Fruit fly (Drosophila melanogaster) whole organism, adult: Measurements from ENCODE around the gene Smox.

Experiments used
- CG11617 ChIP-seq: fragments of 200-800 bp; sonication (Bioruptor generic); optimal IDR thresholded peaks from 2 replicates; lab custom pipeline; 2017; ENCODE audit warnings: mild to moderate bottlenecking, missing biosample characterization, missing genetic modification reagents, missing genetic modification characterization
- CG12768 ChIP-seq: fragments of 200-800 bp; sonication (Bioruptor generic); optimal IDR thresholded peaks from 2 replicates; lab custom pipeline; 2017; ENCODE audit warnings: missing biosample characterization, missing genetic modification characterization, mild to moderate bottlenecking, moderate library complexity, missing genetic modification reagents
- CG14711 ChIP-seq: fragments of 200-800 bp; sonication (Bioruptor generic); optimal IDR thresholded peaks from 2 replicates; lab custom pipeline; 2018; ENCODE audit warnings: missing biosample characterization, mild to moderate bottlenecking, missing genetic modification characterization, moderate library complexity
- CG1620 ChIP-seq: fragments of 200-800 bp; sonication (Bioruptor generic); optimal IDR thresholded peaks from 2 replicates; lab custom pipeline; 2016; ENCODE audit warnings: missing biosample characterization, missing genetic modification characterization
- CG33017 ChIP-seq: fragments of 200-800 bp; sonication (Bioruptor generic); optimal IDR thresholded peaks from 2 replicates; lab custom pipeline; 2018; ENCODE audit warnings: missing biosample characterization, mild to moderate bottlenecking, missing genetic modification characterization, moderate library complexity
- CG5204 ChIP-seq: fragments of 200-800 bp; sonication (Bioruptor generic); optimal IDR thresholded peaks from 2 replicates; lab custom pipeline; 2016; ENCODE audit warnings: missing biosample characterization, missing genetic modification characterization
- CG7045 ChIP-seq: fragments of 200-800 bp; sonication (Bioruptor generic); optimal IDR thresholded peaks from 2 replicates; lab custom pipeline; 2017; ENCODE audit warnings: missing biosample characterization, mild to moderate bottlenecking, missing genetic modification characterization
- CG7101 ChIP-seq: fragments of 200-800 bp; sonication (Bioruptor generic); optimal IDR thresholded peaks from 2 replicates; lab custom pipeline; 2018; ENCODE audit warnings: missing biosample characterization, mild to moderate bottlenecking, missing genetic modification characterization, moderate library complexity
- Clk ChIP-seq: fragments of 200-800 bp; sonication (Bioruptor generic); optimal IDR thresholded peaks from 2 replicates; lab custom pipeline; 2017; ENCODE audit warnings: missing biosample characterization, missing genetic modification characterization
- Crg-1 ChIP-seq: fragments of 200-800 bp; sonication (Bioruptor generic); optimal IDR thresholded peaks from 2 replicates; lab custom pipeline; 2016; ENCODE audit warnings: missing biosample characterization, missing genetic modification characterization
- Hr96 ChIP-seq: fragments of 200-800 bp; sonication (Bioruptor generic); optimal IDR thresholded peaks from 2 replicates; lab custom pipeline; 2016; ENCODE audit warnings: missing biosample characterization, missing genetic modification characterization
- Mnt ChIP-seq: fragments of 200-800 bp; sonication (Bioruptor generic); optimal IDR thresholded peaks from 2 replicates; lab custom pipeline; 2016; ENCODE audit warnings: missing biosample characterization, mild to moderate bottlenecking, missing genetic modification characterization
- bab1 ChIP-seq: fragments of 200-800 bp; sonication (Bioruptor generic); optimal IDR thresholded peaks from 3 replicates; lab custom pipeline; 2019; ENCODE audit warnings: missing biosample characterization, mild to moderate bottlenecking, missing genetic modification characterization, moderate library complexity
- cic ChIP-seq: fragments of 200-800 bp; sonication (Bioruptor generic); optimal IDR thresholded peaks from 2 replicates; lab custom pipeline; 2017; ENCODE audit warnings: missing biosample characterization, mild to moderate bottlenecking, missing genetic modification characterization, moderate library complexity
- cnc ChIP-seq, 2 experiments: fragments of >200 bp; optimal IDR thresholded peaks; 2 replicates each; lab custom pipeline; 2017
- kay ChIP-seq: fragments of 200-800 bp; sonication (Bioruptor generic); peaks from one replicate; lab custom pipeline; 2016; ENCODE audit warnings: missing biosample characterization, missing genetic modification characterization, borderline replicate concordance
- ovo ChIP-seq: fragments of 200-800 bp; sonication (Bioruptor generic); optimal IDR thresholded peaks from 2 replicates; lab custom pipeline; 2016; ENCODE audit warnings: missing biosample characterization, missing genetic modification characterization
- pad ChIP-seq: fragments of 200-800 bp; sonication (Bioruptor generic); optimal IDR thresholded peaks from 3 replicates; lab custom pipeline; 2017; ENCODE audit warnings: missing biosample characterization, missing genetic modification characterization, mild to moderate bottlenecking, moderate library complexity, missing genetic modification reagents
- tj ChIP-seq: fragments of 200-800 bp; sonication (Bioruptor generic); optimal IDR thresholded peaks from 3 replicates; lab custom pipeline; 2017; ENCODE audit warnings: missing biosample characterization, mild to moderate bottlenecking, missing genetic modification characterization, moderate library complexity
- toe ChIP-seq: fragments of 200-800 bp; sonication (Bioruptor generic); optimal IDR thresholded peaks from 2 replicates; lab custom pipeline; 2016; ENCODE audit warnings: missing biosample characterization, missing genetic modification characterization

The Smox gene

DNA sequence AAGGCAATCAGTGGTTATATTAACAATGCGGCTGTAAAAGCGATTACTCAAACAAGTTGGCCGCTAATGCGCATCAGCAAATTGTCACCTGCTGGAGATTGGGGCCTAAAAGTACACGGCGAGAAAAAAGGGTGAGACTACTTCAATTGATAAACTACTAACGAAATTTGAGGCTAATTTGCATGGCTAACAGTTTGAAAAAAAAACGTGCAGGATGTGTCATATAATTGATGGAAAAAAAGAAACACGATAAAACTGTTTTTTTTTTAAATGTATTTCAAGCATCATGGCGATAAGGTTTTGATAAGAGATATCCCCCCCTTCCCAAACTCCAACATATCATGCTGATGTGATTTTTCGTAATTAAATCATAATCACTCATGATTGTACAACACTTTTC, 29.4 kb downstream of the Smox start:
- no peak for TF ChIP-seq CG14711 (tag; lab: Kevin White, UChicago)
- no peak for TF ChIP-seq pad (GFP tag; lab: Kevin White, UChicago)
- no peak for TF ChIP-seq cic
- TF ChIP-seq CG12768 (GFP tag; lab: Kevin White, UChicago), result no peak
- TF ChIP-seq cnc (optimal IDR thresholded peaks at IDR 0.05; lab: Kevin White, UChicago), result no peak
- peak; percentile 34 for TF ChIP-seq CG5204 (GFP tag; lab: Kevin White, UChicago)
- TF ChIP-seq Crg-1 (GFP tag; lab: Kevin White, UChicago), result no peak
- TF ChIP-seq Mnt (GFP tag; lab: Kevin White, UChicago), result peak; percentile 16
- TF ChIP-seq kay, result no peak
- no peak for TF ChIP-seq Hr96 (GFP tag; lab: Kevin White, UChicago)
- TF ChIP-seq CG1620 (GFP tag; lab: Kevin White, UChicago), result no peak
- no peak for TF ChIP-seq bab1 (GFP tag; lab: Kevin White, UChicago)
- TF ChIP-seq tj (GFP tag; lab: Kevin White, UChicago), result peak; percentile 53
- TF ChIP-seq CG33017 (tag; lab: Kevin White, UChicago), result no peak
- TF ChIP-seq CG7101 (tag; lab: Kevin White, UChicago), result peak; percentile 45
- no peak for TF ChIP-seq Clk (GFP tag; lab: Kevin White, UChicago)
- TF ChIP-seq ovo (GFP tag; lab: Kevin White, UChicago), result no peak
- TF ChIP-seq CG11617 (GFP tag; lab: Kevin White, UChicago), result peak; percentile 64
- TF ChIP-seq CG7045 (GFP tag; lab: Kevin White, UChicago), result peak; percentile 15
- TF ChIP-seq toe (GFP tag; lab: Kevin White, UChicago), result no peak

dm6 chrX:8110984-8111383, 31.1 kb downstream of the Smox start:
- TF ChIP-seq bab1 (GFP tag; lab: Kevin White, UChicago) (no peak), pad (GFP tag; lab: Kevin White, UChicago) (no peak), CG5204 (GFP tag; lab: Kevin White, UChicago) (no peak), cic (no peak), CG12768 (GFP tag; lab: Kevin White, UChicago) (no peak), ovo (GFP tag; lab: Kevin White, UChicago) (peak; percentile 10), kay (no peak), tj (GFP tag; lab: Kevin White, UChicago) (peak; percentile 68)

- TF ChIP-seq ovo (GFP tag; lab: Kevin White, UChicago), result no peak
- no peak for TF ChIP-seq Mnt (GFP tag; lab: Kevin White, UChicago)
- no peak for TF ChIP-seq toe (GFP tag; lab: Kevin White, UChicago)
- TF ChIP-seq Hr96 (GFP tag; lab: Kevin White, UChicago), result no peak
- no peak for TF ChIP-seq CG7101 (tag; lab: Kevin White, UChicago)
- no peak for TF ChIP-seq CG7045 (GFP tag; lab: Kevin White, UChicago)
- TF ChIP-seq CG33017 (tag; lab: Kevin White, UChicago), result no peak
- no peak for TF ChIP-seq pad (GFP tag; lab: Kevin White, UChicago)
- TF ChIP-seq CG5204 (GFP tag; lab: Kevin White, UChicago), result no peak
- TF ChIP-seq Clk (GFP tag; lab: Kevin White, UChicago), result no peak
- no peak for TF ChIP-seq CG12768 (GFP tag; lab: Kevin White, UChicago)
- no peak for TF ChIP-seq bab1 (GFP tag; lab: Kevin White, UChicago)
- no peak for TF ChIP-seq cic
- TF ChIP-seq tj (GFP tag; lab: Kevin White, UChicago), result no peak
- no peak for TF ChIP-seq CG1620 (GFP tag; lab: Kevin White, UChicago)
Observed at dm6 chrX:8107936-8108335, 34.1 kb downstream of the Smox start.

DNA sequence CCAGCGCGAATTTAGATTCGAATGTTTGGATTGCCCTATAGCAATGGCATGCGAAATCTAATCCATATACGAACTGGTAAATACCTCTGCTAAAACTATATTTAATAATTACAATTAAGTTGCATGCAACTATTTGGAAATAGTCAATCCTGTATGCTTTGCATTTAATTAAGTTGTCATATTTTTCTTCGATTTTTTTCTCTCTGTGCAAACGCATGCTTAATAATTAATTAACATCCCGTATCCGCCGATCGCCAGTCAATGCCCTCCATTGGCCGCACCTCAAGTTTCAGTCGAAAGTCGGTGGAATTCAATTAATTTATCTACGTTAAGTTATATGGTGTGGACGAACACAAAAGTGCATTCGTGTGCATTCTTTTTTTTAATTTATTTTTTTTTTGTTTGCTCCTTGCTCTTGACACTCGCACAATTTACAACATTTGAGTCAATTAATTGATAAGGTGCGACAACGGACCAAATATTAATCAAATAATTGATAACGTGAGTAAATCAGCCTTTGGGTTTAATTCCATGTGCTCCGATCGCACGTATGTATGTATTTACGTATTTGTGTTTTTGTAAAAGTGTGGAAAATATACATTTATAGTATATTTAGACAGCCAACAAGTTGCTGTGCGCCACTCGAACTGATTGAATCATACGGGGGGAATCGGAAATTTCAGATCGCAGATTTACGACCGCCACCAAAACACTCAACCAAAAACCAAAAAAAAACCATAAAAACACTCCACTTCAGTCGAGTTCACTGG, 35.6 kb downstream of the Smox start:
- TF ChIP-seq CG14711 (tag; lab: Kevin White, UChicago) (peak; percentile 11), CG7045 (GFP tag; lab: Kevin White, UChicago) (no peak), Mnt (GFP tag; lab: Kevin White, UChicago) (peak; percentile 77), CG33017 (tag; lab: Kevin White, UChicago) (no peak), CG11617 (GFP tag; lab: Kevin White, UChicago) (peak; percentile 11), ovo (GFP tag; lab: Kevin White, UChicago) (no peak), bab1 (GFP tag; lab: Kevin White, UChicago) (no peak), kay (peak; percentile 92), Clk (GFP tag; lab: Kevin White, UChicago) (no peak), tj (GFP tag; lab: Kevin White, UChicago) (peak; percentile 84), CG7101 (tag; lab: Kevin White, UChicago) (no peak), cic (peak; percentile 70), CG5204 (GFP tag; lab: Kevin White, UChicago) (no peak), Crg-1 (GFP tag; lab: Kevin White, UChicago) (no peak), CG1620 (GFP tag; lab: Kevin White, UChicago) (no peak), cnc (optimal IDR thresholded peaks at IDR 0.05; lab: Kevin White, UChicago) (no peak), toe (GFP tag; lab: Kevin White, UChicago) (no peak), CG12768 (GFP tag; lab: Kevin White, UChicago) (no peak), pad (GFP tag; lab: Kevin White, UChicago) (no peak), Hr96 (GFP tag; lab: Kevin White, UChicago) (no peak)

- TF ChIP-seq Clk (GFP tag; lab: Kevin White, UChicago) (peak; percentile 83), Crg-1 (GFP tag; lab: Kevin White, UChicago) (peak; percentile 91), CG33017 (tag; lab: Kevin White, UChicago) (peak; percentile 97), ovo (GFP tag; lab: Kevin White, UChicago) (peak; percentile 82), CG1620 (GFP tag; lab: Kevin White, UChicago) (peak; percentile 88), CG14711 (tag; lab: Kevin White, UChicago) (peak; percentile 95), tj (GFP tag; lab: Kevin White, UChicago) (peak; percentile 71), CG7101 (tag; lab: Kevin White, UChicago) (peak; percentile 98), CG11617 (GFP tag; lab: Kevin White, UChicago) (peak; percentile 88), CG5204 (GFP tag; lab: Kevin White, UChicago) (peak; percentile 87), toe (GFP tag; lab: Kevin White, UChicago) (peak; percentile 89), pad (GFP tag; lab: Kevin White, UChicago) (peak; percentile 90), kay (no peak), Mnt (GFP tag; lab: Kevin White, UChicago) (peak; percentile 89), CG7045 (GFP tag; lab: Kevin White, UChicago) (peak; percentile 92), CG12768 (GFP tag; lab: Kevin White, UChicago) (peak; percentile 93), Hr96 (GFP tag; lab: Kevin White, UChicago) (no peak), bab1 (GFP tag; lab: Kevin White, UChicago) (peak; percentile 97), cic (peak; percentile 59), cnc (optimal IDR thresholded peaks at IDR 0.05; lab: Kevin White, UChicago) (no peak)
Observed at dm6 chrX:8101479-8102198, 40.4 kb downstream of the Smox start, which contains the start of gene CG2258. TSS of gene CG2258 (minus strand) at chrX:8102095.
